Worm (Caenorhabditis elegans) whole organism, L1 larva: ENCODE data around the gene lec-6.

ENCODE experiments used
- C16A3.4 ChIP-seq: fragments of 150-350 bp; optimal IDR thresholded peaks from 2 replicates; lab custom pipeline; 2014; ENCODE audit warnings: missing biosample characterization, missing genetic modification characterization
- C34B4.2 ChIP-seq: sonication (generic microtip); optimal IDR thresholded peaks from 2 replicates; lab custom pipeline; 2017; ENCODE audit warnings: mild to moderate bottlenecking, missing genetic modification characterization, missing compliant biosample characterization
- F16B12.6 ChIP-seq: fragments of 150-350 bp; optimal IDR thresholded peaks from 2 replicates; lab custom pipeline; 2014; ENCODE audit warnings: missing biosample characterization, missing genetic modification characterization
- Y116A8C.19 ChIP-seq: sonication (generic microtip); optimal IDR thresholded peaks from 2 replicates; lab custom pipeline; 2016; ENCODE audit warnings: missing compliant biosample characterization, missing genetic modification characterization, borderline replicate concordance
- aha-1 ChIP-seq: fragments of 150-350 bp; optimal IDR thresholded peaks from 2 replicates; lab custom pipeline; 2014; ENCODE audit warnings: missing biosample characterization, missing genetic modification characterization
- aly-2 ChIP-seq: fragments of 150-350 bp; optimal IDR thresholded peaks from 2 replicates; lab custom pipeline; 2014; ENCODE audit warnings: missing biosample characterization, missing genetic modification characterization
- ama-1 ChIP-seq: fragments of 150-350 bp; optimal IDR thresholded peaks from 2 replicates; lab custom pipeline; 2014
- blmp-1 ChIP-seq: fragments of 150-350 bp; optimal IDR thresholded peaks from 2 replicates; lab custom pipeline; 2014; ENCODE audit warnings: missing biosample characterization, missing genetic modification characterization
- ceh-63 ChIP-seq: fragments of 200-800 bp; sonication (Bioruptor generic); optimal IDR thresholded peaks from 2 replicates; lab custom pipeline; 2018; ENCODE audit warnings: mild to moderate bottlenecking, missing genetic modification characterization, missing compliant biosample characterization
- ceh-8 ChIP-seq: fragments of 200-800 bp; sonication (Bioruptor generic); optimal IDR thresholded peaks from 2 replicates; lab custom pipeline; 2018; ENCODE audit warnings: mild to moderate bottlenecking, missing genetic modification characterization, moderate library complexity, missing compliant biosample characterization
- ceh-88 ChIP-seq: fragments of 200-800 bp; sonication (Bioruptor generic); IDR thresholded peaks from 2 replicates; pipeline ENCODE4 v1.3.6; 2022; ENCODE audit warnings: missing genetic modification characterization, missing compliant biosample characterization
- ceh-90 ChIP-seq: sonication (generic microtip); optimal IDR thresholded peaks from 2 replicates; lab custom pipeline; 2016; ENCODE audit warnings: missing genetic modification characterization, missing compliant biosample characterization
- dpl-1 ChIP-seq, 3 experiments: fragments of 150-350 bp in 2 of 3; sonication (generic microtip) in 1 of 3; optimal IDR thresholded peaks; 2 replicates each; lab custom pipeline; 2014 to 2017; ENCODE audit warnings: missing biosample characterization in 3 of 3, missing genetic modification characterization in 3 of 3, missing genetic modification reagents in 3 of 3
- dsc-1 ChIP-seq: sonication (generic microtip); optimal IDR thresholded peaks from 2 replicates; lab custom pipeline; 2016; ENCODE audit warnings: mild to moderate bottlenecking, missing genetic modification characterization, missing compliant biosample characterization
- efl-1 ChIP-seq, 4 experiments: fragments of 150-350 bp; optimal IDR thresholded peaks in 3 of 4; peaks in 1 of 4; 1 replicate in 1 of 4; 2 replicates in 3 of 4; lab custom pipeline; 2014; ENCODE audit warnings: missing biosample characterization in 2 of 4, missing genetic modification characterization in 2 of 4, missing genetic modification reagents in 2 of 4
- egl-13 ChIP-seq: sonication (generic microtip); optimal IDR thresholded peaks from 2 replicates; lab custom pipeline; 2016; ENCODE audit warnings: missing genotype, missing genetic modification reagents, missing genetic modification characterization, missing compliant biosample characterization
- egl-27 ChIP-seq, 2 experiments: fragments of 150-350 bp in 1 of 2; sonication (generic microtip); optimal IDR thresholded peaks; 3 replicates each; lab custom pipeline; 2017 to 2018; ENCODE audit warnings: missing biosample characterization in 2 of 2, missing genetic modification characterization in 2 of 2, missing genetic modification reagents in 2 of 2
- elt-2 ChIP-seq: sonication (generic microtip); optimal IDR thresholded peaks from 2 replicates; lab custom pipeline; 2016; ENCODE audit warnings: missing genetic modification characterization, mild to moderate bottlenecking, inconsistent platforms, missing compliant biosample characterization, missing genetic modification reagents
- fkh-10 ChIP-seq: sonication (generic microtip); optimal IDR thresholded peaks from 2 replicates; lab custom pipeline; 2017; ENCODE audit warnings: missing biosample characterization, missing genetic modification reagents, missing genetic modification characterization
- fkh-4 ChIP-seq: sonication (generic microtip); optimal IDR thresholded peaks from 2 replicates; lab custom pipeline; 2016; ENCODE audit warnings: missing compliant biosample characterization, missing genetic modification characterization, borderline replicate concordance
- fkh-8 ChIP-seq: sonication (generic microtip); optimal IDR thresholded peaks from 2 replicates; lab custom pipeline; 2016; ENCODE audit warnings: mild to moderate bottlenecking, missing genetic modification characterization, missing compliant biosample characterization
- fos-1 ChIP-seq: fragments of 150-350 bp; optimal IDR thresholded peaks from 2 replicates; lab custom pipeline; 2014; ENCODE audit warnings: missing biosample characterization, missing genetic modification characterization
- grh-1 ChIP-seq: fragments of 200-800 bp; sonication (Bioruptor generic); IDR thresholded peaks from 2 replicates; pipeline ENCODE4 v1.3.6; 2022; ENCODE audit warnings: missing genetic modification reagents, missing genetic modification characterization, missing compliant biosample characterization
- hlh-17 ChIP-seq: fragments of 200-800 bp; sonication (Bioruptor generic); optimal IDR thresholded peaks from 2 replicates; lab custom pipeline; 2018; ENCODE audit warnings: missing genetic modification characterization, mild to moderate bottlenecking, missing compliant biosample characterization, moderate library complexity, borderline replicate concordance
- hpl-2 ChIP-seq: fragments of 150-350 bp; optimal IDR thresholded peaks from 2 replicates; lab custom pipeline; 2014; ENCODE audit warnings: missing biosample characterization, missing genetic modification reagents, missing genetic modification characterization
- irx-1 ChIP-seq: sonication (generic microtip); optimal IDR thresholded peaks from 2 replicates; lab custom pipeline; 2016; ENCODE audit warnings: missing genetic modification characterization, missing compliant biosample characterization
- lin-15B ChIP-seq: fragments of 150-350 bp; sonication (generic microtip); optimal IDR thresholded peaks from 3 replicates; lab custom pipeline; 2014; ENCODE audit warnings: missing biosample characterization, missing genetic modification characterization
- lsy-2 ChIP-seq, 2 experiments: fragments of 150-350 bp; optimal IDR thresholded peaks; 2 replicates each; lab custom pipeline; 2014; ENCODE audit warnings: missing biosample characterization in 2 of 2, missing genetic modification characterization in 2 of 2
- mdl-1 ChIP-seq, 2 experiments: fragments of 150-350 bp; optimal IDR thresholded peaks; 2 replicates each; lab custom pipeline; 2014 to 2017; ENCODE audit warnings: missing biosample characterization in 2 of 2, missing genetic modification characterization in 2 of 2, inconsistent platforms in 1 of 2
- mep-1 ChIP-seq: fragments of 150-350 bp; optimal IDR thresholded peaks from 2 replicates; lab custom pipeline; 2014; ENCODE audit warnings: missing biosample characterization, missing genetic modification characterization
- nhr-11 ChIP-seq: fragments of 150-350 bp; optimal IDR thresholded peaks from 2 replicates; lab custom pipeline; 2014; ENCODE audit warnings: missing biosample characterization, missing genetic modification characterization
- nhr-237 ChIP-seq: fragments of 150-350 bp; optimal IDR thresholded peaks from 2 replicates; lab custom pipeline; 2014; ENCODE audit warnings: missing biosample characterization, missing genetic modification characterization
- nhr-28 ChIP-seq: fragments of 150-350 bp; optimal IDR thresholded peaks from 2 replicates; lab custom pipeline; 2014; ENCODE audit warnings: missing biosample characterization, missing genetic modification characterization
- nhr-47 ChIP-seq: sonication (generic microtip); optimal IDR thresholded peaks from 2 replicates; lab custom pipeline; 2016; ENCODE audit warnings: mild to moderate bottlenecking, missing genetic modification characterization, moderate library complexity, missing compliant biosample characterization
- nhr-71 ChIP-seq: sonication (generic microtip); optimal IDR thresholded peaks from 2 replicates; lab custom pipeline; 2016; ENCODE audit warnings: mild to moderate bottlenecking, missing genetic modification characterization, moderate library complexity, missing compliant biosample characterization
- nhr-77 ChIP-seq: fragments of 150-350 bp; optimal IDR thresholded peaks from 2 replicates; lab custom pipeline; 2014; ENCODE audit warnings: missing biosample characterization, missing genetic modification characterization
- nhr-90 ChIP-seq: sonication (generic microtip); optimal IDR thresholded peaks from 2 replicates; lab custom pipeline; 2016; ENCODE audit warnings: mild to moderate bottlenecking, missing genetic modification characterization, missing compliant biosample characterization; ENCODE audit not compliant: poor library complexity
- pag-3 ChIP-seq: sonication (generic microtip); optimal IDR thresholded peaks from 2 replicates; lab custom pipeline; 2017; ENCODE audit warnings: missing genetic modification characterization, mild to moderate bottlenecking, missing compliant biosample characterization, antibody characterized with exemption, borderline replicate concordance; ENCODE audit not compliant: insufficient read depth
- pqm-1 ChIP-seq: sonication (generic microtip); optimal IDR thresholded peaks from 3 replicates; lab custom pipeline; 2017; ENCODE audit warnings: missing biosample characterization, missing genetic modification characterization
- rnt-1 ChIP-seq: sonication (generic microtip); optimal IDR thresholded peaks from 2 replicates; lab custom pipeline; 2016; ENCODE audit warnings: mild to moderate bottlenecking, missing genetic modification characterization, moderate library complexity, missing compliant biosample characterization
- skn-1 ChIP-seq: fragments of 150-350 bp; optimal IDR thresholded peaks from 2 replicates; lab custom pipeline; 2014; ENCODE audit warnings: missing biosample characterization, missing genetic modification characterization
- snpc-4 ChIP-seq: fragments of 150-350 bp; optimal IDR thresholded peaks from 2 replicates; lab custom pipeline; 2014; ENCODE audit warnings: missing biosample characterization, missing genetic modification characterization
- snu-23 ChIP-seq: sonication (generic microtip); optimal IDR thresholded peaks from 2 replicates; lab custom pipeline; 2016; ENCODE audit warnings: missing genetic modification characterization, missing compliant biosample characterization
- sptf-1 ChIP-seq: fragments of 150-350 bp; optimal IDR thresholded peaks from 2 replicates; lab custom pipeline; 2014; ENCODE audit warnings: missing biosample characterization, missing genetic modification characterization
- sup-37 ChIP-seq: fragments of 200-800 bp; sonication (Bioruptor generic); optimal IDR thresholded peaks from 2 replicates; lab custom pipeline; 2018; ENCODE audit warnings: mild to moderate bottlenecking, missing genetic modification characterization, missing compliant biosample characterization
- tbx-2 ChIP-seq: sonication (generic microtip); optimal IDR thresholded peaks from 2 replicates; lab custom pipeline; 2016; ENCODE audit warnings: missing genetic modification characterization, missing compliant biosample characterization
- tlp-1 ChIP-seq: fragments of 150-350 bp; optimal IDR thresholded peaks from 2 replicates; lab custom pipeline; 2014; ENCODE audit warnings: missing biosample characterization, missing genetic modification characterization
- unc-30 ChIP-seq: sonication (generic microtip); optimal IDR thresholded peaks from 2 replicates; lab custom pipeline; 2017; ENCODE audit warnings: missing biosample characterization, missing genetic modification characterization
- unc-62 ChIP-seq: fragments of 150-350 bp; optimal IDR thresholded peaks from 2 replicates; lab custom pipeline; 2014; ENCODE audit warnings: missing biosample characterization, missing genetic modification reagents, missing genetic modification characterization
- zag-1 ChIP-seq: fragments of 150-350 bp; optimal IDR thresholded peaks from 2 replicates; lab custom pipeline; 2014; ENCODE audit warnings: missing biosample characterization, missing genetic modification characterization
- zip-4 ChIP-seq: fragments of 200-800 bp; sonication (Bioruptor generic); optimal IDR thresholded peaks from 2 replicates; lab custom pipeline; 2018; ENCODE audit warnings: mild to moderate bottlenecking, missing genetic modification characterization, moderate library complexity, missing compliant biosample characterization
- ztf-11 ChIP-seq, 2 experiments: sonication (generic microtip); optimal IDR thresholded peaks; 2 replicates each; lab custom pipeline; 2016 to 2017; ENCODE audit warnings: missing genetic modification characterization in 2 of 2, missing biosample characterization in 1 of 2, missing compliant biosample characterization in 1 of 2

The lec-6 gene

ce11 chrIII:623754-624153 is 23.6 kb upstream of the lec-6 start (continued):
- TF ChIP-seq mdl-1 (tag; optimal IDR thresholded peaks at IDR 0.05; lab: Kevin White, UChicago) (peak in 1 of 2 experiments; percentile 95), nhr-28 (tag; lab: Kevin White, UChicago) (no peak), nhr-11 (tag; lab: Kevin White, UChicago) (no peak), Y116A8C.19 (no peak), zip-4 (GFP tag; lab: Kevin White, UChicago) (no peak), lin-15B (peak; percentile 43), dpl-1 (GFP tag; optimal IDR thresholded peaks at IDR 0.05; lab: Kevin White, UChicago) (peak; percentile 32 to 65 (median 51)), fkh-8 (peak; percentile 90), nhr-77 (peak; percentile 86), fkh-4 (tag; lab: Kevin White, UChicago) (no peak), grh-1 (GFP tag; lab: Robert Waterston, UW) (0 out of 2 replicates have a peak, but pooled peaks have one; percentile 16), unc-62 (no peak), C34B4.2 (tag; lab: Kevin White, UChicago) (peak; percentile 74), ceh-88 (no peak; the same call in 1 of the 2 replicates), nhr-237 (tag; lab: Kevin White, UChicago) (peak; percentile 61), hlh-17 (GFP tag; lab: Kevin White, UChicago) (no peak), lsy-2 (tag; optimal IDR thresholded peaks at IDR 0.05; lab: Kevin White, UChicago) (peak; percentile 76 to 83), ztf-11 (tag; optimal IDR thresholded peaks at IDR 0.05; lab: Kevin White, UChicago) (peak in 1 of 2 experiments; percentile 15), dsc-1 (tag; lab: Kevin White, UChicago) (peak; percentile 89), hpl-2 (GFP tag; lab: Kevin White, UChicago) (peak; percentile 5), ceh-90 (tag; lab: Kevin White, UChicago) (no peak), efl-1 (optimal IDR thresholded peaks at IDR 0.05; lab: Kevin White, UChicago) (peak; percentile 67 to 83), efl-1 (GFP tag; optimal IDR thresholded peaks at IDR 0.05 in 1 of 2; lab: Kevin White, UChicago) (peak; percentile 48 to 93), pqm-1 (no peak), ceh-63 (GFP tag; lab: Kevin White, UChicago) (no peak), snu-23 (GFP tag; lab: Kevin White, UChicago) (peak; percentile 95), snpc-4 (peak; percentile 65), zag-1 (tag; lab: Kevin White, UChicago) (no peak), fkh-10 (GFP tag; lab: Kevin White, UChicago) (peak; percentile 66), skn-1 (tag; lab: Kevin White, UChicago) (peak; percentile 86), egl-13 (tag; lab: Kevin White, UChicago) (peak; percentile 72), tbx-2 (tag; lab: Kevin White, UChicago) (peak; percentile 82), F16B12.6 (tag; lab: Kevin White, UChicago) (no peak), nhr-71 (tag; lab: Kevin White, UChicago) (peak; percentile 95), sptf-1 (tag; lab: Kevin White, UChicago) (no peak), fos-1 (peak; percentile 72), sup-37 (GFP tag; lab: Kevin White, UChicago) (peak; percentile 28), unc-30 (no peak), ama-1 (no peak), ceh-8 (GFP tag; lab: Kevin White, UChicago) (peak; percentile 78), pag-3 (tag; lab: Kevin White, UChicago) (peak; percentile 86), C16A3.4 (tag; lab: Kevin White, UChicago) (peak; percentile 76), nhr-90 (tag; lab: Kevin White, UChicago) (peak; percentile 72), nhr-47 (tag; lab: Kevin White, UChicago) (peak; percentile 83), rnt-1 (peak; percentile 85), tlp-1 (no peak), aly-2 (tag; lab: Kevin White, UChicago) (no peak), aha-1 (tag; lab: Kevin White, UChicago) (no peak), egl-27 (tag; optimal IDR thresholded peaks at IDR 0.05; lab: Kevin White, UChicago) (peak in 1 of 2 experiments; percentile 63), elt-2 (peak; percentile 81), blmp-1 (peak; percentile 84), mep-1 (tag; lab: Kevin White, UChicago) (peak; percentile 95), irx-1 (no peak)
